Fruit fly (Drosophila melanogaster): ENCODE measurements around the gene Naxe.

Gene Naxe

dm6 chrX:10086095-10086888, at the start of gene Naxe, which contains the start of gene RhoU:
Gene Naxe, minus strand, starts transcription at chrX:10086171.
Gene RhoU, plus strand, starts transcription at chrX:10086527.
- peak; percentile 43 for TF ChIP-seq CG17801 (GFP tag; optimal IDR thresholded peaks at IDR 0.05; ENCODE audit: partially characterized antibody)

dm6 chrX:10127204-10127603, 41.2 kb upstream of the Naxe start:
- no peak for TF ChIP-seq CG17801 (GFP tag; optimal IDR thresholded peaks at IDR 0.05; ENCODE audit: partially characterized antibody)

dm6 chrX:10125629-10126028, 39.7 kb upstream of the Naxe start:
- peak; percentile 86 for TF ChIP-seq CG17801 (GFP tag; optimal IDR thresholded peaks at IDR 0.05; ENCODE audit: partially characterized antibody)

- TF ChIP-seq CG17801 (GFP tag; optimal IDR thresholded peaks at IDR 0.05; ENCODE audit: partially characterized antibody), result no peak
These were observed 32.4 kb upstream of the Naxe start for dm6 chrX:10118333-10118732.

dm6 chrX:10115582-10116207, 29.7 kb upstream of the Naxe start:
- TF ChIP-seq CG17801 (GFP tag; optimal IDR thresholded peaks at IDR 0.05; ENCODE audit: partially characterized antibody), result no peak

dm6 chrX:10113910-10114790, 28.2 kb upstream of the Naxe start:
- peak; percentile 25 for TF ChIP-seq CG17801 (GFP tag; optimal IDR thresholded peaks at IDR 0.05; ENCODE audit: partially characterized antibody)

- no peak for TF ChIP-seq CG17801 (GFP tag; optimal IDR thresholded peaks at IDR 0.05; ENCODE audit: partially characterized antibody)
These were observed 24.9 kb upstream of the Naxe start for dm6 chrX:10110898-10111297.

dm6 chrX:10108286-10108685, 22.3 kb upstream of the Naxe start:
- TF ChIP-seq CG17801 (GFP tag; optimal IDR thresholded peaks at IDR 0.05; ENCODE audit: partially characterized antibody), result no peak

- peak; percentile 83 for TF ChIP-seq CG17801 (GFP tag; optimal IDR thresholded peaks at IDR 0.05; ENCODE audit: partially characterized antibody)
These were observed 20.7 kb upstream of the Naxe start for dm6 chrX:10106562-10107147.

- TF ChIP-seq CG17801 (GFP tag; optimal IDR thresholded peaks at IDR 0.05; ENCODE audit: partially characterized antibody), result no peak
These were observed 19.8 kb upstream of the Naxe start for dm6 chrX:10105701-10106307.

- peak; percentile 20 for TF ChIP-seq CG17801 (GFP tag; optimal IDR thresholded peaks at IDR 0.05; ENCODE audit: partially characterized antibody)
These were observed 18.5 kb upstream of the Naxe start for dm6 chrX:10104477-10104876.

dm6 chrX:10103569-10104083, 17.7 kb upstream of the Naxe start:
- no peak for TF ChIP-seq CG17801 (GFP tag; optimal IDR thresholded peaks at IDR 0.05; ENCODE audit: partially characterized antibody)

dm6 chrX:10092796-10093195, 6.8 kb upstream of the Naxe start:
- TF ChIP-seq CG17801 (GFP tag; optimal IDR thresholded peaks at IDR 0.05; ENCODE audit: partially characterized antibody), result no peak

dm6 chrX:10089188-10089587, 3.2 kb upstream of the Naxe start:
- no peak for TF ChIP-seq CG17801 (GFP tag; optimal IDR thresholded peaks at IDR 0.05; ENCODE audit: partially characterized antibody)

Measured in ovary, adult (tissue).